Fruit fly (Drosophila melanogaster): Measurements from ENCODE around the gene trol.

DNA sequence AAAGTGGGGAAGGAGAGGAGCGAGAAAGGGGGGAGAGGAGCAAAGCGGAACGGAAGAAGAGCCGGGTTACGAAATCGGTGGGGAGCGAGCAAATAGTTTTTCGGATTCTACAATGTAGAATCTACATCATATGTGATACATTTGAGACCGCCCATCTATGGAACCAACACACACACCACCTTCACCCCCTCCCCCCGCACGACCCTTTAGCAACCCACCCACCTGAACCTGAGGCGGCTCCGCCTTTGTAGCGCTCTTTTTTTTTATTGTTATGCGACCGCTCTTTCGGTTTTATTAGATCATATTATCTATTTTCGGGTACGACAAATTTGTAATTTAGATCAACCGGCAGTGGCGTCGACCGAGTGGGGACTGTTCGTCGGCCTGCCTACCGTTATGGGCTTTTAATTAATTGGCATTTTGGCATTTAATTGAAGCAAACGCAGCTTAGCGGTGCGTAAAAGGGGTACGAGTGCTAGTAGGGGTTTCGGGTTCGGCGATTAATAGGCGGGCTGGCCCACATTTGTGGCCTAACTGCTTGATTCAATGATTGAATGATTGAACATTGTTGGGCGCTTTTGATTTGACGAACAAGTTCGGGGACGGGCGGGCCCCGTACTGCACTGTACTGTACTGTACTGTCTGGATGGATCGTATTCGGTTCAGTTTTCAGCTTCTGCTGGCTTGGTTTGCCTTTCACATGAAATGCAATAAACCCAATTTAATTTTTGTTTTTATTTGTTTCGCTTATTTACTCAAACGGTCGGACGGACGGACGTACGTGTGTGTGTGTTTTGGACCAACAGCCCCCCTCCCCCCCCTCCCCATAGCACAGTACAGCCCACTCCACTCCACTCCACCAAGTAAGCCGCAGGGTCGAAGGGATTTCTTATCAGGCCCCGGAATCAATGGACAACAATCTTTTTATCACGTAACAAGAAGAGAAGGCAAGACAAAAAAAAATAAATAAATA is 83.5 kb downstream of the trol start:
- no peak for TF ChIP-seq CG8478 (optimal IDR thresholded peaks at IDR 0.05)
- no peak for TF ChIP-seq CTCF (optimal IDR thresholded peaks at IDR 0.05)
